Worm (Caenorhabditis elegans) whole organism, L1 larva: ENCODE measurements around the gene sri-40.

Experiments
- ama-1 ChIP-seq: fragments of 150-350 bp; optimal IDR thresholded peaks from 2 replicates; lab custom pipeline; 2014
- dpl-1 ChIP-seq, 3 experiments: fragments of 150-350 bp in 2 of 3; sonication (generic microtip) in 1 of 3; optimal IDR thresholded peaks; 2 replicates each; lab custom pipeline; 2014 to 2017; ENCODE audit warnings: missing biosample characterization in 3 of 3, missing genetic modification characterization in 3 of 3, missing genetic modification reagents in 3 of 3
- irx-1 ChIP-seq: sonication (generic microtip); optimal IDR thresholded peaks from 2 replicates; lab custom pipeline; 2016; ENCODE audit warnings: missing genetic modification characterization, missing compliant biosample characterization
- lin-13 ChIP-seq: fragments of 150-350 bp; optimal IDR thresholded peaks from 2 replicates; lab custom pipeline; 2014; ENCODE audit warnings: missing biosample characterization, missing genetic modification reagents, missing genetic modification characterization
- lin-14 ChIP-seq: fragments of 200-800 bp; sonication (Bioruptor generic); optimal IDR thresholded peaks from 2 replicates; lab custom pipeline; 2018; ENCODE audit warnings: mild to moderate bottlenecking, missing genetic modification characterization, moderate library complexity, missing compliant biosample characterization
- nhr-85 ChIP-seq: sonication (generic microtip); peaks from one replicate; lab custom pipeline; 2016; ENCODE audit warnings: missing genetic modification characterization, inconsistent platforms, missing compliant biosample characterization
- sup-37 ChIP-seq: fragments of 200-800 bp; sonication (Bioruptor generic); optimal IDR thresholded peaks from 2 replicates; lab custom pipeline; 2018; ENCODE audit warnings: mild to moderate bottlenecking, missing genetic modification characterization, missing compliant biosample characterization
- unc-130 ChIP-seq: fragments of 150-350 bp; optimal IDR thresholded peaks from 2 replicates; lab custom pipeline; 2017; ENCODE audit warnings: missing biosample characterization, missing genetic modification characterization, inconsistent platforms
- unc-62 ChIP-seq: fragments of 150-350 bp; optimal IDR thresholded peaks from 2 replicates; lab custom pipeline; 2014; ENCODE audit warnings: missing biosample characterization, missing genetic modification reagents, missing genetic modification characterization
- ztf-11 ChIP-seq, 2 experiments: sonication (generic microtip); optimal IDR thresholded peaks; 2 replicates each; lab custom pipeline; 2016 to 2017; ENCODE audit warnings: missing genetic modification characterization in 2 of 2, missing biosample characterization in 1 of 2, missing compliant biosample characterization in 1 of 2

DNA sequence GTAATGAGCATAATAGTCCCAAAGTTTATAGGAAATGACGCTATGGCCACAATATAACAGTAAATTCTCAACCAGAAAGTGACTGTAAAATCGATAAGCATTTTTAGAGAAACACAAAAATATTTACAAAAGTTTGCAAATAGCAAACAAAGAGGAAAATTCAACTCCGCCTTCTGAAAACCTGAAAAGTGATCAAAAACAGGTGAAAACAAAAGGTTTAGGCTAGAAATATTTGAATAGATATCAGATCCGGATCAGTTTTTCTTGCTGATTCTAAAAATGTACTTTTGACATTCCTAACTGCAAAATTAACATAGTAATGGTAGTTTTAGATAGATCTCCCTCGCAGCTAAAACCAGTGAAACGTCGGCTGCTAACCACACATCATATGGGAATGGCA, 21.2 kb downstream of the sri-40 start, which contains the start of gene sri-51:
- TF ChIP-seq ama-1 (lab: Kevin White, UChicago): no peak
- no peak for TF ChIP-seq lin-13 (GFP tag; lab: Kevin White, UChicago)
- no peak for TF ChIP-seq dpl-1 (GFP tag; optimal IDR thresholded peaks at IDR 0.05; lab: Kevin White, UChicago)
- no peak for TF ChIP-seq unc-62 (GFP tag; lab: Kevin White, UChicago)
- TF ChIP-seq unc-130 (tag; lab: Kevin White, UChicago): no peak
- no peak for TF ChIP-seq ztf-11 (tag; optimal IDR thresholded peaks at IDR 0.05; lab: Kevin White, UChicago)
- no peak for TF ChIP-seq irx-1 (tag; lab: Kevin White, UChicago)
- no peak for TF ChIP-seq lin-14 (GFP tag; lab: Kevin White, UChicago)
- no peak for TF ChIP-seq nhr-85
- TF ChIP-seq sup-37 (GFP tag; lab: Kevin White, UChicago): no peak
